Fruit fly (Drosophila melanogaster): ENCODE data around the gene CG17652.

CG17652 gene

dm6 chr2L:1722260-1722659 is 9.9 kb downstream of the CG17652 start:
- TF ChIP-seq vri (GFP tag; optimal IDR thresholded peaks at IDR 0.05) (peak; percentile 68), lz (GFP tag; optimal IDR thresholded peaks at IDR 0.05) (no peak), net (GFP tag; optimal IDR thresholded peaks at IDR 0.05) (no peak), CG8319 (GFP tag; optimal IDR thresholded peaks at IDR 0.05) (no peak), CG8119 (GFP tag; IDR thresholded peaks at IDR 0.05) (peak; percentile 21; the same call in 1 of the 3 replicates), CG31627 (GFP tag; optimal IDR thresholded peaks at IDR 0.05) (no peak), svp (GFP tag) (peak; percentile 79), eg (GFP tag; IDR thresholded peaks at IDR 0.05) (0 out of 3 replicates have a peak, but pooled peaks have one; percentile 26), Eip75B (GFP tag; optimal IDR thresholded peaks at IDR 0.05) (no peak)

dm6 chr2L:1720846-1721506 is 11.2 kb downstream of the CG17652 start:
- no peak for TF ChIP-seq CG32006 (GFP tag; optimal IDR thresholded peaks at IDR 0.05)
- peak; percentile 88 for TF ChIP-seq vri (GFP tag; optimal IDR thresholded peaks at IDR 0.05)
- TF ChIP-seq svp (GFP tag) = peak; percentile 92
- peak; percentile 33 for TF ChIP-seq fkh (GFP tag; optimal IDR thresholded peaks at IDR 0.05)

DNA sequence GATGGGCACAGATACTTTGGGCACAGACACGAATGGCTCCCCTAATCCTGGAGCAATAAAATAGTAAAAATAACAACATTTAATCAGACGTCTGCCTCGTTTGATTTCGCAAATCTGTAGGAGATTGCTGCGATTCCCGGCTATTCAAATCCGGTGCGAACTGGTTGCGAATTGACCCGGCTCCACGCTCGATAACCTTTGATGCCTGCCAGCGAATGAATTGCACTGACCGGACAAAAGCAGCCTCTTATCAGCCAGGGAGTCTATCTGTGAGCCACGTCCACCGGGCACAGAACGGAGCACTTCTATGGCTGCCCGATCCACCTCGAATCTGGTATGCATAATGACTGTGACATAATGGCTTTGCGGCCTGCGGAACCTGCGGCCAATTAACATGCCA is 12.2 kb downstream of the CG17652 start:
- TF ChIP-seq CG6854 (GFP tag; optimal IDR thresholded peaks at IDR 0.05) (no peak), CG9139 (GFP tag; optimal IDR thresholded peaks at IDR 0.05) (no peak), CG6792 (GFP tag; optimal IDR thresholded peaks at IDR 0.05) (no peak), Sox15 (GFP tag; optimal IDR thresholded peaks at IDR 0.05) (no peak), Hr39 (GFP tag; optimal IDR thresholded peaks at IDR 0.05) (no peak), CG6808 (GFP tag; optimal IDR thresholded peaks at IDR 0.05) (no peak), vri (GFP tag; optimal IDR thresholded peaks at IDR 0.05) (peak; percentile 12), achi (GFP tag; optimal IDR thresholded peaks at IDR 0.05) (no peak), CG6163 (GFP tag; IDR thresholded peaks at IDR 0.05) (no peak), Ets21C (GFP tag; optimal IDR thresholded peaks at IDR 0.05) (no peak), CG16779 (tag; optimal IDR thresholded peaks at IDR 0.05) (no peak), CG1621 (tag; optimal IDR thresholded peaks at IDR 0.05) (no peak), svp (GFP tag) (peak; percentile 99), fkh (GFP tag; optimal IDR thresholded peaks at IDR 0.05) (no peak)

dm6 chr2L:1717247-1717646 is 14.9 kb downstream of the CG17652 start:
- TF ChIP-seq CG8319 (GFP tag; optimal IDR thresholded peaks at IDR 0.05) (no peak), CG4318 (GFP tag; optimal IDR thresholded peaks at IDR 0.05) (no peak), CG7368 (GFP tag; optimal IDR thresholded peaks at IDR 0.05) (no peak), dsx (GFP tag; optimal IDR thresholded peaks at IDR 0.05; ENCODE audit: poor library complexity, severe bottlenecking) (no peak), Hr4 (GFP tag; optimal IDR thresholded peaks at IDR 0.05) (no peak), CG34406 (GFP tag; optimal IDR thresholded peaks at IDR 0.05) (no peak), CG6163 (GFP tag; IDR thresholded peaks at IDR 0.05) (no peak), Smox (GFP tag; optimal IDR thresholded peaks at IDR 0.05) (no peak), CG8632 (GFP tag; optimal IDR thresholded peaks at IDR 0.05) (no peak), CG8119 (GFP tag; IDR thresholded peaks at IDR 0.05) (no peak)

DNA sequence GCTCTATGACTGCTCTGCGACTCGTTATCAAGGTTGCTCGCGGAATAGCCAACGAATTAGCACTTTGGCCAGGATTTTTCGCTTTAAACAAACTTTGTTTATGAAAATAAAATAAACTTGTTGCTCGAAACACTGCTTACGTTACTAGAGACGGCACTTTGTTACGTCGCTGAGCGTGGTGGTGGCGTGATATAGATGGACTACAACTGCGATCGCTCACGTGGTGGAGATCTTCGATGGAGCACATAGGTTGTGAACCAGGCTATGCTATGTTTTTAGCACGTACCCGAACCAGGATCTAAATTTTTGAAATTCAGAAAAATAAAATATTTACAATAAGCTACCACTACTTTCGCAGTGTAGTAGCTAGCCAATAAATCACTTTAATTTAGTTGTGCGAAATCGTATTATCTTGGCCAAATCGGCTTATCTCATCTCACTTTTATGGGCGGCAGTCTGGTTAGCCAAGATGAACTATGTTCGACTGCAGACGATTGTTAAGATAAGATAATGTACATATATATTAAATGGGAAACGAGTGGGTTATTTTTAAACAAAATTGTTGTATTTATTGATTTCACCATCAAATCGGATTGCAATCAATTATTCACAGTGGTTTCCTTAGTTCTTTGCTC is 16.3 kb downstream of the CG17652 start, which contains the start of gene frtz:
frtz (minus strand) TSS at position 153 of the 635 bp plus-strand sequence.
- TF ChIP-seq CG3032 (tag; optimal IDR thresholded peaks at IDR 0.05) = no peak
- TF ChIP-seq Eip78C (GFP tag) = peak; percentile 32
- TF ChIP-seq CG4318 (GFP tag; optimal IDR thresholded peaks at IDR 0.05) = no peak

dm6 chr2L:1710224-1710623 is 21.9 kb downstream of the CG17652 start, which contains the start of the genes CG17660 and mRpL48:
Gene CG17660 (minus strand): TSS chr2L:1710421.
Gene mRpL48 (plus strand): TSS chr2L:1710462.
- TF ChIP-seq eg (GFP tag; IDR thresholded peaks at IDR 0.05) (no peak), fd59A (GFP tag; optimal IDR thresholded peaks at IDR 0.05) (no peak), Hr38 (GFP tag; optimal IDR thresholded peaks at IDR 0.05) (no peak), Eip78C (GFP tag) (peak; percentile 68), CG16779 (tag; optimal IDR thresholded peaks at IDR 0.05) (no peak), OdsH (GFP tag; optimal IDR thresholded peaks at IDR 0.05) (no peak), CG6854 (GFP tag; optimal IDR thresholded peaks at IDR 0.05) (peak; percentile 13), Ets21C (GFP tag; optimal IDR thresholded peaks at IDR 0.05) (no peak), Eip93F (GFP tag; optimal IDR thresholded peaks at IDR 0.05) (no peak), dsx (GFP tag; optimal IDR thresholded peaks at IDR 0.05; ENCODE audit: poor library complexity, severe bottlenecking) (no peak), fkh (GFP tag; optimal IDR thresholded peaks at IDR 0.05) (peak; percentile 97), esn (GFP tag; optimal IDR thresholded peaks at IDR 0.05) (peak; percentile 13), ss (GFP tag; optimal IDR thresholded peaks at IDR 0.05) (no peak), vri (GFP tag; optimal IDR thresholded peaks at IDR 0.05) (peak; percentile 72), CG6163 (GFP tag; IDR thresholded peaks at IDR 0.05) (no peak), CG34406 (GFP tag; optimal IDR thresholded peaks at IDR 0.05) (no peak), net (GFP tag; optimal IDR thresholded peaks at IDR 0.05) (no peak)
